Worm (Caenorhabditis elegans) whole organism, L2 larva: Measurements from ENCODE around the gene ldb-1.

Experiments used
- F13H6.1 ChIP-seq: sonication (generic microtip); optimal IDR thresholded peaks from 2 replicates; lab custom pipeline; 2016; ENCODE audit warnings: missing genetic modification characterization, missing compliant biosample characterization
- aly-2 ChIP-seq: fragments of 150-350 bp; optimal IDR thresholded peaks from 2 replicates; lab custom pipeline; 2014; ENCODE audit warnings: missing biosample characterization, missing genetic modification characterization
- ceh-16 ChIP-seq: fragments of 150-350 bp; optimal IDR thresholded peaks from 2 replicates; lab custom pipeline; 2014; ENCODE audit warnings: missing biosample characterization, missing genetic modification characterization
- dmd-4 ChIP-seq: sonication (generic microtip); optimal IDR thresholded peaks from 2 replicates; lab custom pipeline; 2017; ENCODE audit warnings: missing biosample characterization, missing genetic modification characterization
- mbf-1 ChIP-seq: sonication (generic microtip); optimal IDR thresholded peaks from 2 replicates; lab custom pipeline; 2017; ENCODE audit warnings: missing biosample characterization, missing genetic modification characterization
- mdl-1 ChIP-seq, 2 experiments: fragments of 150-350 bp in 1 of 2; sonication (generic microtip) in 1 of 2; optimal IDR thresholded peaks; 2 replicates each; lab custom pipeline; 2017; ENCODE audit warnings: missing biosample characterization in 2 of 2, missing genetic modification characterization in 2 of 2
- nhr-129 ChIP-seq: fragments of 150-350 bp; optimal IDR thresholded peaks from 2 replicates; lab custom pipeline; 2014; ENCODE audit warnings: missing biosample characterization, missing genetic modification characterization
- nhr-25 ChIP-seq: fragments of 150-350 bp; sonication (generic microtip); optimal IDR thresholded peaks from 3 replicates; lab custom pipeline; 2014; ENCODE audit warnings: missing biosample characterization, missing genetic modification characterization
- nhr-77 ChIP-seq: fragments of 150-350 bp; optimal IDR thresholded peaks from 2 replicates; lab custom pipeline; 2014; ENCODE audit warnings: missing biosample characterization, missing genetic modification characterization
- snpc-4 ChIP-seq: fragments of 150-350 bp; optimal IDR thresholded peaks from 2 replicates; lab custom pipeline; 2014; ENCODE audit warnings: missing biosample characterization, missing genetic modification characterization
- unc-62 ChIP-seq: fragments of 150-350 bp; optimal IDR thresholded peaks from 2 replicates; lab custom pipeline; 2014; ENCODE audit warnings: missing biosample characterization, missing genetic modification reagents, missing genetic modification characterization
- zag-1 ChIP-seq: fragments of 150-350 bp; optimal IDR thresholded peaks from 2 replicates; lab custom pipeline; 2014; ENCODE audit warnings: missing biosample characterization, missing genetic modification characterization
- ztf-1 ChIP-seq: fragments of 200-800 bp; sonication (Bioruptor generic); conservative IDR thresholded peaks from 2 replicates; pipeline ENCODE4 v1.3.6; 2022; ENCODE audit warnings: missing genetic modification characterization, missing compliant biosample characterization

DNA sequence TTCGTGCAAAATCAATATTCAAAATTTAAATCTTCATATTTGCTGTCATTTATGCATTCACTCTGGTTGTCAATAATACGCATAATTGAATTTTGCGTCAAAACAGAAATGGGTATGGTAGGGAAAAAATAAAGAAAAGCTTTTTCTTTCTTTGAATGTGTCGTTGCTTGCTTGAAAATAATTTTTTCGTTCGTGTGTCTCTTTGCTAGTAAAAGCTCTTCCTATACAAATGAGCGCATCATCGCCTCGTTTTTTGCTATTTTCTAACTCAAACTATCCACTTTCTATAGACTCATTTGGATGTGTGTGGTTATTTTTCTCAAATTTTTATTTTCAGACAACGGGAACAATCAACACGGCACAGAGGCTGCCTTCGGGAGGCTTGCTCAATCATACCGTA, at the start of gene ldb-1:
- TF ChIP-seq nhr-77 (tag; lab: Kevin White, UChicago) (no peak), zag-1 (tag; lab: Kevin White, UChicago) (no peak), snpc-4 (tag; lab: Kevin White, UChicago) (no peak), ztf-1 (GFP tag; lab: Robert Waterston, UW) (no peak), unc-62 (no peak), aly-2 (tag; lab: Kevin White, UChicago) (no peak), mbf-1 (tag; lab: Kevin White, UChicago) (no peak), nhr-129 (no peak), nhr-25 (tag; lab: Kevin White, UChicago) (no peak), dmd-4 (tag; lab: Kevin White, UChicago) (no peak), ceh-16 (tag; lab: Kevin White, UChicago) (no peak), mdl-1 (tag; optimal IDR thresholded peaks at IDR 0.05; lab: Kevin White, UChicago) (no peak), F13H6.1 (tag; lab: Kevin White, UChicago) (no peak)
